Fruit fly (Drosophila melanogaster): ENCODE results near the gene mRpL49.

dm6 chrX:12917177-12917576, 10.3 kb downstream of the mRpL49 start, which contains the start of gene fne:
- no peak for TF ChIP-seq salr (GFP tag; optimal IDR thresholded peaks at IDR 0.05)
- TF ChIP-seq fd85E (GFP tag; optimal IDR thresholded peaks at IDR 0.05), result no peak
- no peak for TF ChIP-seq CG31627 (GFP tag; optimal IDR thresholded peaks at IDR 0.05)
- TF ChIP-seq CG8632 (GFP tag; optimal IDR thresholded peaks at IDR 0.05), result no peak
- TF ChIP-seq CG34406 (GFP tag; optimal IDR thresholded peaks at IDR 0.05), result no peak
- no peak for TF ChIP-seq CG10631 (GFP tag; optimal IDR thresholded peaks at IDR 0.05)
- TF ChIP-seq CG9139 (GFP tag; optimal IDR thresholded peaks at IDR 0.05), result no peak

Data from whole organism, prepupa.